Fruit fly (Drosophila melanogaster) whole organism, prepupa: Measurements from ENCODE around the gene CG13994.

Source experiments
- Blimp-1 ChIP-seq: fragments of 200-800 bp; sonication (Bioruptor generic); optimal IDR thresholded peaks from 3 replicates; lab custom pipeline; 2017; ENCODE audit warnings: missing biosample characterization, missing genetic modification characterization, mild to moderate bottlenecking, moderate library complexity, missing genetic modification reagents
- CG10631 ChIP-seq: fragments of 200-800 bp; sonication (Bioruptor generic); optimal IDR thresholded peaks from 2 replicates; lab custom pipeline; 2016; ENCODE audit warnings: missing biosample characterization, missing genetic modification characterization
- CG10669 ChIP-seq: fragments of 200-800 bp; sonication (Bioruptor generic); optimal IDR thresholded peaks from 3 replicates; lab custom pipeline; 2018; ENCODE audit warnings: missing biosample characterization, mild to moderate bottlenecking, missing genetic modification characterization, moderate library complexity
- CG11294 ChIP-seq: fragments of 200-800 bp; sonication (Bioruptor generic); IDR thresholded peaks from 2 replicates; pipeline ENCODE4 v1.3.6; 2022; ENCODE audit warnings: missing biosample characterization, missing genetic modification characterization
- CG11762 ChIP-seq: fragments of 200-800 bp; sonication (Bioruptor generic); optimal IDR thresholded peaks from 3 replicates; lab custom pipeline; 2016; ENCODE audit warnings: missing biosample characterization, missing genetic modification characterization; ENCODE audit not compliant: insufficient read depth
- CG11902 ChIP-seq: fragments of 200-800 bp; sonication (Bioruptor generic); optimal IDR thresholded peaks from 3 replicates; lab custom pipeline; 2016; ENCODE audit warnings: missing biosample characterization, missing genetic modification characterization
- CG15336 ChIP-seq: fragments of 200-800 bp; sonication (Bioruptor generic); IDR thresholded peaks from 2 replicates; pipeline ENCODE4 v1.3.6; 2022; ENCODE audit warnings: missing biosample characterization, missing genetic modification characterization
- CG1621 ChIP-seq: fragments of 200-800 bp; sonication (Bioruptor generic); optimal IDR thresholded peaks from 3 replicates; lab custom pipeline; 2018; ENCODE audit warnings: missing biosample characterization, mild to moderate bottlenecking, missing genetic modification characterization
- CG16779 ChIP-seq: fragments of 200-800 bp; sonication (Bioruptor generic); optimal IDR thresholded peaks from 3 replicates; lab custom pipeline; 2017; ENCODE audit warnings: missing biosample characterization, mild to moderate bottlenecking, missing genetic modification characterization
- CG32006 ChIP-seq: fragments of 200-800 bp; sonication (Bioruptor generic); optimal IDR thresholded peaks from 3 replicates; lab custom pipeline; 2017; ENCODE audit warnings: missing biosample characterization, mild to moderate bottlenecking, missing genetic modification characterization
- CG3919 ChIP-seq: fragments of 200-800 bp; sonication (Bioruptor generic); optimal IDR thresholded peaks from 3 replicates; lab custom pipeline; 2016; ENCODE audit warnings: missing biosample characterization, missing genetic modification characterization
- CG6163 ChIP-seq: fragments of 200-800 bp; sonication (Bioruptor generic); IDR thresholded peaks from 3 replicates; pipeline ENCODE4 v1.3.6; 2022; ENCODE audit warnings: missing biosample characterization, missing genetic modification characterization
- CG6276 ChIP-seq: fragments of 200-800 bp; sonication (Bioruptor generic); optimal IDR thresholded peaks from 2 replicates; lab custom pipeline; 2017; ENCODE audit warnings: missing biosample characterization, mild to moderate bottlenecking, missing genetic modification characterization
- CG6792 ChIP-seq: fragments of 200-800 bp; sonication (Bioruptor generic); optimal IDR thresholded peaks from 3 replicates; lab custom pipeline; 2016; ENCODE audit warnings: missing biosample characterization, missing genetic modification characterization
- CG6808 ChIP-seq: fragments of 200-800 bp; sonication (Bioruptor generic); optimal IDR thresholded peaks from 3 replicates; lab custom pipeline; 2017; ENCODE audit warnings: missing biosample characterization, missing genetic modification characterization, mild to moderate bottlenecking, moderate library complexity, missing genetic modification reagents
- CG7368 ChIP-seq: fragments of 200-800 bp; sonication (Bioruptor generic); optimal IDR thresholded peaks from 3 replicates; lab custom pipeline; 2016; ENCODE audit warnings: missing biosample characterization, missing genetic modification characterization
- CG8119 ChIP-seq: fragments of 200-800 bp; sonication (Bioruptor generic); IDR thresholded peaks from 3 replicates; pipeline ENCODE4 v1.3.6; 2022; ENCODE audit warnings: missing biosample characterization, missing genetic modification characterization
- CG8319 ChIP-seq: fragments of 200-800 bp; sonication (Bioruptor generic); optimal IDR thresholded peaks from 3 replicates; lab custom pipeline; 2016; ENCODE audit warnings: missing biosample characterization, missing genetic modification characterization
- CG8632 ChIP-seq: fragments of 200-800 bp; sonication (Bioruptor generic); optimal IDR thresholded peaks from 3 replicates; lab custom pipeline; 2016; ENCODE audit warnings: missing biosample characterization, missing genetic modification characterization
- CG9139 ChIP-seq: fragments of 200-800 bp; sonication (Bioruptor generic); optimal IDR thresholded peaks from 3 replicates; lab custom pipeline; 2017; ENCODE audit warnings: missing biosample characterization, mild to moderate bottlenecking, missing genetic modification characterization
- Eip75B ChIP-seq: fragments of 200-800 bp; sonication (Bioruptor generic); optimal IDR thresholded peaks from 3 replicates; lab custom pipeline; 2016; ENCODE audit warnings: missing biosample characterization, missing genetic modification characterization
- Eip78C ChIP-seq: fragments of 200-800 bp; sonication (Bioruptor generic); peaks from one replicate; lab custom pipeline; 2016; ENCODE audit warnings: missing biosample characterization, missing genetic modification characterization
- Eip93F ChIP-seq: fragments of 200-800 bp; sonication (Bioruptor generic); optimal IDR thresholded peaks from 2 replicates; lab custom pipeline; 2016; ENCODE audit warnings: missing biosample characterization, mild to moderate bottlenecking, missing genetic modification characterization
- Ets21C ChIP-seq: fragments of 200-800 bp; sonication (Bioruptor generic); optimal IDR thresholded peaks from 3 replicates; lab custom pipeline; 2016; ENCODE audit warnings: missing biosample characterization, missing genetic modification characterization
- Ets96B ChIP-seq: fragments of 200-800 bp; optimal IDR thresholded peaks from 2 replicates; lab custom pipeline; 2019; ENCODE audit warnings: missing biosample characterization, mild to moderate bottlenecking, missing genetic modification characterization, moderate library complexity
- Gug ChIP-seq: fragments of 200-800 bp; sonication (Bioruptor generic); IDR thresholded peaks from 2 replicates; pipeline ENCODE4 v1.3.6; 2022; ENCODE audit warnings: missing biosample characterization, missing genetic modification characterization
- Hr38 ChIP-seq: sonication (Bioruptor generic); optimal IDR thresholded peaks from 2 replicates; lab custom pipeline; 2016; ENCODE audit warnings: missing biosample characterization, missing genetic modification characterization
- Hr39 ChIP-seq: fragments of 200-800 bp; sonication (Bioruptor generic); optimal IDR thresholded peaks from 2 replicates; lab custom pipeline; 2016; ENCODE audit warnings: missing biosample characterization, missing genetic modification characterization
- Hr4 ChIP-seq: fragments of 200-800 bp; sonication (Bioruptor generic); optimal IDR thresholded peaks from 3 replicates; lab custom pipeline; 2016; ENCODE audit warnings: missing biosample characterization, missing genetic modification characterization
- Lpt ChIP-seq: fragments of 200-800 bp; sonication (Bioruptor generic); optimal IDR thresholded peaks from 3 replicates; lab custom pipeline; 2016; ENCODE audit warnings: missing biosample characterization, missing genetic modification characterization
- Met ChIP-seq: fragments of 200-800 bp; sonication (Bioruptor generic); optimal IDR thresholded peaks from 3 replicates; lab custom pipeline; 2016; ENCODE audit warnings: missing biosample characterization, missing genetic modification characterization
- OdsH ChIP-seq: fragments of 200-800 bp; sonication (Bioruptor generic); optimal IDR thresholded peaks from 3 replicates; lab custom pipeline; 2016; ENCODE audit warnings: missing biosample characterization, missing genetic modification characterization
- Smox ChIP-seq: fragments of 200-800 bp; sonication (Bioruptor generic); optimal IDR thresholded peaks from 3 replicates; lab custom pipeline; 2016; ENCODE audit warnings: missing biosample characterization, missing genetic modification characterization
- Sox102F ChIP-seq: fragments of 200-800 bp; sonication (Bioruptor generic); optimal IDR thresholded peaks from 2 replicates; lab custom pipeline; 2016; ENCODE audit warnings: missing biosample characterization, mild to moderate bottlenecking, missing genetic modification characterization
- Sox14 ChIP-seq: fragments of 200-800 bp; sonication (Bioruptor generic); optimal IDR thresholded peaks from 3 replicates; lab custom pipeline; 2016; ENCODE audit warnings: missing biosample characterization, missing genetic modification characterization
- Sox15 ChIP-seq: fragments of 200-800 bp; sonication (Bioruptor generic); optimal IDR thresholded peaks from 3 replicates; lab custom pipeline; 2016; ENCODE audit warnings: missing biosample characterization, missing genetic modification characterization
- achi ChIP-seq: fragments of 200-800 bp; sonication (Bioruptor generic); optimal IDR thresholded peaks from 3 replicates; lab custom pipeline; 2016; ENCODE audit warnings: missing biosample characterization, missing genetic modification characterization
- acj6 ChIP-seq: fragments of 200-800 bp; sonication (Bioruptor generic); optimal IDR thresholded peaks from 3 replicates; lab custom pipeline; 2016; ENCODE audit warnings: missing biosample characterization, missing genetic modification characterization
- dac ChIP-seq: fragments of 200-800 bp; sonication (Bioruptor generic); optimal IDR thresholded peaks from 2 replicates; lab custom pipeline; 2017; ENCODE audit warnings: missing biosample characterization, mild to moderate bottlenecking, missing genetic modification characterization
- dsx ChIP-seq: fragments of 200-800 bp; optimal IDR thresholded peaks from 3 replicates; lab custom pipeline; 2019; ENCODE audit warnings: missing biosample characterization, mild to moderate bottlenecking, missing genetic modification characterization, moderate library complexity; ENCODE audit not compliant: poor library complexity, severe bottlenecking
- eg ChIP-seq: fragments of 200-800 bp; sonication (Bioruptor generic); IDR thresholded peaks from 3 replicates; pipeline ENCODE4 v1.3.6; 2022; ENCODE audit warnings: missing biosample characterization, missing genetic modification characterization
- esn ChIP-seq: fragments of 200-800 bp; sonication (Bioruptor generic); optimal IDR thresholded peaks from 2 replicates; lab custom pipeline; 2016; ENCODE audit warnings: missing biosample characterization, mild to moderate bottlenecking, missing genetic modification characterization, moderate library complexity
- fd59A ChIP-seq: fragments of 200-800 bp; sonication (Bioruptor generic); optimal IDR thresholded peaks from 2 replicates; lab custom pipeline; 2017; ENCODE audit warnings: missing biosample characterization, mild to moderate bottlenecking, missing genetic modification characterization, missing genetic modification reagents
- fd85E ChIP-seq: fragments of 200-800 bp; sonication (Bioruptor generic); optimal IDR thresholded peaks from 3 replicates; lab custom pipeline; 2016; ENCODE audit warnings: missing biosample characterization, missing genetic modification characterization
- fkh ChIP-seq: fragments of 200-800 bp; sonication (Bioruptor generic); optimal IDR thresholded peaks from 3 replicates; lab custom pipeline; 2017; ENCODE audit warnings: missing biosample characterization, mild to moderate bottlenecking, missing genetic modification characterization, moderate library complexity
- lz ChIP-seq: fragments of 200-800 bp; sonication (Bioruptor generic); optimal IDR thresholded peaks from 3 replicates; lab custom pipeline; 2016; ENCODE audit warnings: missing biosample characterization, missing genetic modification characterization
- net ChIP-seq: fragments of 200-800 bp; sonication (Bioruptor generic); optimal IDR thresholded peaks from 3 replicates; lab custom pipeline; 2016; ENCODE audit warnings: missing biosample characterization, missing genetic modification characterization
- spab ChIP-seq: fragments of 200-800 bp; sonication (Bioruptor generic); optimal IDR thresholded peaks from 2 replicates; lab custom pipeline; 2017; ENCODE audit warnings: missing biosample characterization, mild to moderate bottlenecking, missing genetic modification characterization, missing genetic modification reagents
- ss ChIP-seq, 2 experiments: fragments of 200-800 bp; sonication (Bioruptor generic); optimal IDR thresholded peaks; 2 replicates in 1 of 2; 3 replicates in 1 of 2; lab custom pipeline; 2017 to 2018; ENCODE audit warnings: mild to moderate bottlenecking in 2 of 2, missing biosample characterization in 2 of 2, missing genetic modification characterization in 2 of 2, moderate library complexity in 1 of 2
- svp ChIP-seq: fragments of 200-800 bp; sonication (Bioruptor generic); peaks from one replicate; lab custom pipeline; 2016; ENCODE audit warnings: missing biosample characterization, missing genetic modification characterization
- topi ChIP-seq: fragments of 200-800 bp; sonication (Bioruptor generic); optimal IDR thresholded peaks from 3 replicates; lab custom pipeline; 2016; ENCODE audit warnings: missing biosample characterization, missing genetic modification characterization
- vri ChIP-seq: fragments of 200-800 bp; sonication (Bioruptor generic); optimal IDR thresholded peaks from 3 replicates; lab custom pipeline; 2016; ENCODE audit warnings: missing biosample characterization, mild to moderate bottlenecking, missing genetic modification characterization

CG13994 gene

dm6 chr2L:6070656-6071231, 8.0 kb downstream of the CG13994 start, which contains the start of the genes CG9154 and Kr-h2:
CG9154 (minus strand) TSS chr2L:6070686.
Kr-h2 (plus strand) TSS chr2L:6070990.
- TF ChIP-seq Sox15 (GFP tag; lab: Kevin White, UChicago) (no peak), CG6276 (GFP tag; lab: Kevin White, UChicago) (peak; percentile 63), ss (GFP tag; optimal IDR thresholded peaks at IDR 0.05; lab: Kevin White, UChicago) (no peak), CG11902 (no peak), Smox (GFP tag; lab: Kevin White, UChicago) (no peak), Hr38 (GFP tag; lab: Kevin White, UChicago) (no peak), esn (GFP tag; lab: Kevin White, UChicago) (peak; percentile 68), CG8119 (GFP tag; lab: Robert Waterston, UW) (peak; percentile 64), CG15336 (GFP tag; lab: Robert Waterston, UW) (no peak; the same call in 1 of the 2 replicates), Eip78C (GFP tag; lab: Kevin White, UChicago) (peak; percentile 66), Hr4 (GFP tag; lab: Kevin White, UChicago) (no peak), Sox102F (GFP tag; lab: Kevin White, UChicago) (no peak), CG7368 (GFP tag; lab: Kevin White, UChicago) (peak; percentile 29), CG8632 (GFP tag; lab: Kevin White, UChicago) (peak; percentile 32), net (GFP tag; lab: Kevin White, UChicago) (no peak), CG6792 (GFP tag; lab: Kevin White, UChicago) (no peak), Lpt (GFP tag; lab: Kevin White, UChicago) (no peak), CG1621 (no peak), lz (GFP tag; lab: Kevin White, UChicago) (peak; percentile 48), CG3919 (GFP tag; lab: Kevin White, UChicago) (no peak), Eip75B (no peak), CG32006 (peak; percentile 54), CG10631 (peak; percentile 26), fd85E (GFP tag; lab: Kevin White, UChicago) (no peak), fkh (GFP tag; lab: Kevin White, UChicago) (peak; percentile 48), Sox14 (GFP tag; lab: Kevin White, UChicago) (peak; percentile 57), OdsH (GFP tag; lab: Kevin White, UChicago) (no peak), CG6808 (GFP tag; lab: Kevin White, UChicago) (no peak), eg (peak; percentile 84), Blimp-1 (GFP tag; lab: Kevin White, UChicago) (peak; percentile 27), acj6 (no peak), CG8319 (GFP tag; lab: Kevin White, UChicago) (no peak), dac (GFP tag; lab: Kevin White, UChicago) (no peak), Gug (GFP tag; lab: Robert Waterston, UW) (peak; percentile 59; the same call in 1 of the 2 replicates), fd59A (GFP tag; lab: Kevin White, UChicago) (no peak), CG9139 (GFP tag; lab: Kevin White, UChicago) (no peak), topi (GFP tag; lab: Kevin White, UChicago) (peak; percentile 53), CG6163 (0 out of 3 replicates have a peak, but pooled peaks have one; percentile 26), achi (GFP tag; lab: Kevin White, UChicago) (peak; percentile 44), Met (GFP tag; lab: Kevin White, UChicago) (peak; percentile 56), Ets21C (GFP tag; lab: Kevin White, UChicago) (no peak), svp (GFP tag; lab: Kevin White, UChicago) (peak; percentile 80), Ets96B (tag; lab: Kevin White, UChicago) (peak; percentile 29), CG10669 (GFP tag; lab: Kevin White, UChicago) (no peak), CG11294 (GFP tag; lab: Robert Waterston, UW) (0 out of 2 replicates have a peak, but pooled peaks have one; percentile 34), Hr39 (GFP tag; lab: Kevin White, UChicago) (no peak), CG11762 (GFP tag; lab: Kevin White, UChicago) (no peak), Eip93F (GFP tag; lab: Kevin White, UChicago) (no peak), vri (GFP tag; lab: Kevin White, UChicago) (no peak), dsx (GFP tag; lab: Kevin White, UChicago) (peak; percentile 14), CG16779 (no peak), spab (no peak)
